Worm (Caenorhabditis elegans) whole organism, L4 larva: ENCODE measurements around the gene F49F1.15.

Source experiments
- F26F4.8 ChIP-seq: fragments of 200-800 bp; sonication (Bioruptor generic); conservative IDR thresholded peaks from 2 replicates; pipeline ENCODE4 v1.3.6; 2022; ENCODE audit warnings: missing genetic modification characterization, missing compliant biosample characterization
- F44E2.7 ChIP-seq: fragments of 200-800 bp; sonication (Bioruptor generic); IDR thresholded peaks from 2 replicates; pipeline ENCODE4 v2.1.2; 2022; ENCODE audit warnings: missing genetic modification characterization, missing compliant biosample characterization
- F49E8.2 ChIP-seq: sonication (generic microtip); optimal IDR thresholded peaks from 2 replicates; lab custom pipeline; 2016; ENCODE audit warnings: missing compliant biosample characterization, mild to moderate bottlenecking, missing genetic modification characterization, borderline replicate concordance
- T26A8.4 ChIP-seq: fragments of 200-800 bp; sonication (Bioruptor generic); IDR thresholded peaks from 2 replicates; pipeline ENCODE4 v1.3.6; 2022; ENCODE audit warnings: missing genetic modification characterization, missing compliant biosample characterization
- Y105C5A.15 ChIP-seq: fragments of 200-800 bp; sonication (Bioruptor generic); IDR thresholded peaks from 2 replicates; pipeline ENCODE4 v1.3.6; 2022; ENCODE audit warnings: missing genetic modification characterization, missing compliant biosample characterization
- aha-1 ChIP-seq: fragments of 150-350 bp; peaks from one replicate; lab custom pipeline; 2014; ENCODE audit warnings: missing biosample characterization, missing genetic modification characterization
- attf-4 ChIP-seq: sonication (generic microtip); optimal IDR thresholded peaks from 3 replicates; lab custom pipeline; 2017; ENCODE audit warnings: missing biosample characterization, missing genetic modification characterization
- ceh-44 ChIP-seq: fragments of 200-800 bp; sonication (Bioruptor generic); IDR thresholded peaks from 2 replicates; pipeline ENCODE4 v1.3.6; 2022; ENCODE audit warnings: missing genetic modification reagents, missing genetic modification characterization, missing compliant biosample characterization
- ceh-62 ChIP-seq: sonication (generic microtip); optimal IDR thresholded peaks from 2 replicates; lab custom pipeline; 2017; ENCODE audit warnings: missing biosample characterization, missing genetic modification characterization
- ceh-82 ChIP-seq: sonication (generic microtip); optimal IDR thresholded peaks from 2 replicates; lab custom pipeline; 2017; ENCODE audit warnings: missing biosample characterization, missing genetic modification characterization
- cey-2 ChIP-seq: sonication (generic microtip); optimal IDR thresholded peaks from 3 replicates; lab custom pipeline; 2017; ENCODE audit warnings: missing genetic modification characterization, mild to moderate bottlenecking, missing compliant biosample characterization, antibody characterized with exemption, borderline replicate concordance; ENCODE audit not compliant: insufficient read depth
- daf-8 ChIP-seq: fragments of 200-800 bp; sonication (Bioruptor generic); IDR thresholded peaks from 2 replicates; pipeline ENCODE4 v1.3.6; 2022; ENCODE audit warnings: missing genetic modification characterization, missing compliant biosample characterization
- dmd-6 ChIP-seq: fragments of 200-800 bp; sonication (Bioruptor generic); IDR thresholded peaks from 2 replicates; pipeline ENCODE4 v1.3.6; 2022; ENCODE audit warnings: missing genetic modification reagents, missing genetic modification characterization, missing compliant biosample characterization
- dve-1 ChIP-seq: sonication (generic microtip); optimal IDR thresholded peaks from 2 replicates; lab custom pipeline; 2017; ENCODE audit warnings: antibody characterized with exemption, mild to moderate bottlenecking, missing genetic modification characterization, missing compliant biosample characterization; ENCODE audit not compliant: insufficient read depth
- egl-27 ChIP-seq: sonication (generic microtip); optimal IDR thresholded peaks from 3 replicates; lab custom pipeline; 2017; ENCODE audit warnings: missing biosample characterization, missing genetic modification reagents, missing genetic modification characterization
- hlh-11 ChIP-seq: fragments of 200-800 bp; sonication (Bioruptor generic); optimal IDR thresholded peaks from 2 replicates; lab custom pipeline; 2018; ENCODE audit warnings: mild to moderate bottlenecking, missing genetic modification characterization, missing compliant biosample characterization
- hlh-30 ChIP-seq: sonication (generic microtip); optimal IDR thresholded peaks from 2 replicates; lab custom pipeline; 2017; ENCODE audit warnings: antibody characterized with exemption, mild to moderate bottlenecking, missing genetic modification characterization, missing compliant biosample characterization; ENCODE audit not compliant: insufficient read depth
- lim-7 ChIP-seq: fragments of 200-800 bp; sonication (Bioruptor generic); IDR thresholded peaks from 2 replicates; pipeline ENCODE4 v1.3.6; 2022; ENCODE audit warnings: missing genetic modification characterization, missing compliant biosample characterization
- lin-1 ChIP-seq: fragments of 200-800 bp; sonication (Bioruptor generic); IDR thresholded peaks from 2 replicates; pipeline ENCODE4 v1.3.6; 2022; ENCODE audit warnings: missing genetic modification reagents, missing genetic modification characterization, missing compliant biosample characterization
- lin-29 ChIP-seq: fragments of 200-800 bp; sonication (Bioruptor generic); IDR thresholded peaks from 2 replicates; pipeline ENCODE4 v1.3.6; 2022; ENCODE audit warnings: missing genetic modification reagents, missing genetic modification characterization, missing compliant biosample characterization
- madf-5 ChIP-seq, 2 experiments: fragments of 200-800 bp; sonication (Bioruptor generic); IDR thresholded peaks; 2 replicates each; pipeline ENCODE4 v1.3.6; 2022; ENCODE audit warnings: missing compliant biosample characterization in 2 of 2, missing genetic modification characterization in 2 of 2
- mep-1 ChIP-seq: fragments of 150-350 bp; sonication (generic microtip); optimal IDR thresholded peaks from 3 replicates; lab custom pipeline; 2014; ENCODE audit warnings: missing biosample characterization, missing genetic modification characterization
- mxl-2 ChIP-seq: fragments of 200-800 bp; sonication (Bioruptor generic); conservative IDR thresholded peaks from 2 replicates; pipeline ENCODE4 v1.3.6; 2022; ENCODE audit warnings: missing genetic modification reagents, missing genetic modification characterization, missing compliant biosample characterization
- nhr-25 ChIP-seq: sonication (generic microtip); optimal IDR thresholded peaks from 2 replicates; lab custom pipeline; 2017; ENCODE audit warnings: missing genetic modification characterization, mild to moderate bottlenecking, missing compliant biosample characterization, antibody characterized with exemption, moderate library complexity, borderline replicate concordance; ENCODE audit not compliant: insufficient read depth
- nhr-28 ChIP-seq: fragments of 150-350 bp; optimal IDR thresholded peaks from 2 replicates; lab custom pipeline; 2014; ENCODE audit warnings: missing biosample characterization, missing genetic modification characterization
- nhr-6 ChIP-seq: fragments of 150-350 bp; optimal IDR thresholded peaks from 2 replicates; lab custom pipeline; 2014; ENCODE audit warnings: missing biosample characterization, missing genetic modification characterization
- nhr-77 ChIP-seq: fragments of 150-350 bp; optimal IDR thresholded peaks from 2 replicates; lab custom pipeline; 2014; ENCODE audit warnings: missing biosample characterization, missing genetic modification characterization
- php-3 ChIP-seq: fragments of 200-800 bp; sonication (Bioruptor generic); IDR thresholded peaks from 2 replicates; pipeline ENCODE4 v1.3.6; 2022; ENCODE audit warnings: missing genetic modification reagents, missing genetic modification characterization, missing compliant biosample characterization
- pqm-1 ChIP-seq: sonication (generic microtip); optimal IDR thresholded peaks from 2 replicates; lab custom pipeline; 2017; ENCODE audit warnings: missing biosample characterization, missing genetic modification characterization
- sdz-12 ChIP-seq: fragments of 200-800 bp; sonication (Bioruptor generic); optimal IDR thresholded peaks from 2 replicates; lab custom pipeline; 2018; ENCODE audit warnings: mild to moderate bottlenecking, missing genetic modification characterization, missing compliant biosample characterization
- skn-1 ChIP-seq: fragments of 150-350 bp; optimal IDR thresholded peaks from 2 replicates; lab custom pipeline; 2014; ENCODE audit warnings: missing biosample characterization, missing genetic modification characterization
- snpc-1.2 ChIP-seq: fragments of 200-800 bp; sonication (Bioruptor generic); IDR thresholded peaks from 2 replicates; pipeline ENCODE4 v1.3.6; 2022; ENCODE audit warnings: missing genetic modification reagents, missing genetic modification characterization, missing compliant biosample characterization
- snpc-4 ChIP-seq: fragments of 150-350 bp; optimal IDR thresholded peaks from 2 replicates; lab custom pipeline; 2014; ENCODE audit warnings: missing biosample characterization, missing genetic modification characterization
- tag-97 ChIP-seq: fragments of 200-800 bp; sonication (Bioruptor generic); IDR thresholded peaks from 2 replicates; pipeline ENCODE4 v1.3.6; 2022; ENCODE audit warnings: missing genetic modification characterization, missing compliant biosample characterization
- tra-1 ChIP-seq: fragments of 200-800 bp; sonication (Bioruptor generic); IDR thresholded peaks from 2 replicates; pipeline ENCODE4 v1.3.6; 2022; ENCODE audit warnings: missing genetic modification reagents, missing genetic modification characterization, missing compliant biosample characterization
- unc-62 ChIP-seq, 3 experiments: fragments of 150-350 bp in 1 of 3; sonication (generic microtip); optimal IDR thresholded peaks in 2 of 3; peaks in 1 of 3; 1 replicate in 1 of 3; 2 replicates in 2 of 3; lab custom pipeline; 2014 to 2017; ENCODE audit warnings: missing biosample characterization in 3 of 3, missing genetic modification characterization in 3 of 3, missing genetic modification reagents in 3 of 3, missing genotype in 1 of 3
- vab-7 ChIP-seq: fragments of 200-800 bp; sonication (Bioruptor generic); IDR thresholded peaks from 2 replicates; pipeline ENCODE4 v1.3.6; 2022; ENCODE audit warnings: missing genetic modification reagents, missing genetic modification characterization, missing compliant biosample characterization
- zag-1 ChIP-seq: fragments of 150-350 bp; optimal IDR thresholded peaks from 2 replicates; lab custom pipeline; 2014; ENCODE audit warnings: missing biosample characterization, missing genetic modification characterization
- zfp-2 ChIP-seq: sonication (generic microtip); optimal IDR thresholded peaks from 2 replicates; lab custom pipeline; 2016; ENCODE audit warnings: mild to moderate bottlenecking, missing genetic modification characterization, missing compliant biosample characterization

The F49F1.15 gene

ce11 chrIV:4152143-4152542 lies 37.7 kb upstream of the F49F1.15 start, which contains the start of the genes K08D10.10 and R07C12.1:
K08D10.10 (plus strand) TSS chrIV:4152235.
R07C12.1 (plus strand) TSS chrIV:4152456.
- no peak for TF ChIP-seq attf-4 (tag; lab: Kevin White, UChicago)
- TF ChIP-seq madf-5 (GFP tag; IDR thresholded peaks at IDR 0.05; lab: Robert Waterston, UW), result no peak
- no peak for TF ChIP-seq F26F4.8 (GFP tag; lab: Robert Waterston, UW)
- peak; percentile 1 for TF ChIP-seq hlh-11 (tag; lab: Kevin White, UChicago)
- no peak for TF ChIP-seq lin-29 (GFP tag; lab: Robert Waterston, UW)
- TF ChIP-seq nhr-28 (tag; lab: Kevin White, UChicago), result peak; percentile 14
- TF ChIP-seq mxl-2 (GFP tag; lab: Robert Waterston, UW), result no peak
- peak; percentile 6 for TF ChIP-seq pqm-1
- no peak for TF ChIP-seq lin-1
- TF ChIP-seq tag-97 (GFP tag; lab: Robert Waterston, UW), result no peak
- TF ChIP-seq, all 104 proteins: peak for 3

DNA sequence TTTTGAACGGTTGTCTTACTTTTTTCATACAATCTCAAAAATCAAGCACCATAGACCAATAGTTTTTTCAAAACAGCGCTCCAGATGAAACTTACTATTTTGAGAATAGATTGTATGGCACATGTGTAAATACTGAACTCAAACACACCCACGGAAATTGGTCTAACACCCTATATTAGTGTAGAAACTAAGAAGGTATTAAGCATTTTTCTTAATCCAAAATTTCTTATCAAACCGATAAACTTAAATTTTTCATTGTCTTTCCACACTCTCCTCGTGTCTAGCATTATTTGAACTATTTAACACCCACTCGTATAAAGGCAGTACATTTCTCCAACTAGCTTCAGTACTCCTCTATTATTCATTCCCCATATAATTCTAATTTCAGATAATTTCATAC lies 35.7 kb upstream of the F49F1.15 start:
- no peak for TF ChIP-seq lim-7 (GFP tag; lab: Robert Waterston, UW)
- no peak for TF ChIP-seq snpc-4 (tag; lab: Kevin White, UChicago)
- TF ChIP-seq dmd-6, result peak; percentile 16; the same call in 1 of the 2 replicates
- TF ChIP-seq snpc-1.2 (GFP tag; lab: Robert Waterston, UW), result no peak
- TF ChIP-seq daf-8, result no peak
- no peak for TF ChIP-seq skn-1
- no peak for TF ChIP-seq cey-2 (tag; lab: Kevin White, UChicago)
- peak; percentile 27 for TF ChIP-seq pqm-1
- no peak for TF ChIP-seq tra-1 (GFP tag; lab: Robert Waterston, UW)
- TF ChIP-seq T26A8.4 (GFP tag; lab: Robert Waterston, UW), result no peak
- no peak for TF ChIP-seq nhr-6 (tag; lab: Kevin White, UChicago)
- TF ChIP-seq mep-1 (tag; lab: Kevin White, UChicago), result no peak
- TF ChIP-seq hlh-30 (tag; lab: Kevin White, UChicago), result no peak
- no peak for TF ChIP-seq zfp-2 (tag; lab: Kevin White, UChicago)
- TF ChIP-seq F44E2.7 (GFP tag; lab: Robert Waterston, UW), result no peak

DNA sequence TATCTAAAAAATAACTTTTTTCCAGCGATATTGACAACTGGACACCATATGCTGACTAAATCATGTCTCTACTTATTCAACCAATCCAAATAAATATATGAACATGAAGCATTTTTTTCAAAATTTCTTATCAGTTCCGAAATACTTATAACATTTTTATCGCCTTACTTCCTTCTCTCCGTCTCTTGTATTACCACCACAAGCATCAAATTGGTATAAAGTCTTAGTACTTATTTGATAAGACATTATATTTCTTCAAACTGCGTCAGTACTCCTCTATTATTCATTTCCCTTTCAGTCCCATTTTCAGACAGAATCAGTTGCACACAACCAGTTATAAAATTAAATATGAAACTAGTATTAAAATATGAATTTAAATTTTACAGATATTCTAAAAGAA lies 33.5 kb upstream of the F49F1.15 start:
- TF ChIP-seq Y105C5A.15 (no peak), ceh-44 (GFP tag; lab: Robert Waterston, UW) (no peak), nhr-77 (peak; percentile 75), vab-7 (GFP tag; lab: Robert Waterston, UW) (no peak), sdz-12 (GFP tag; lab: Kevin White, UChicago) (no peak), pqm-1 (peak; percentile 93), dve-1 (tag; lab: Kevin White, UChicago) (peak; percentile 40), egl-27 (tag; lab: Kevin White, UChicago) (no peak), dmd-6 (peak; percentile 70), php-3 (peak; percentile 62; the same call in 1 of the 2 replicates), nhr-28 (tag; lab: Kevin White, UChicago) (peak; percentile 76), nhr-25 (tag; lab: Kevin White, UChicago) (no peak), daf-8 (no peak), ceh-62 (tag; lab: Kevin White, UChicago) (no peak), unc-62 (GFP tag; optimal IDR thresholded peaks at IDR 0.05 in 1 of 2; lab: Kevin White, UChicago) (no peak), unc-62 (tag; optimal IDR thresholded peaks at IDR 0.05; lab: Kevin White, UChicago) (no peak), hlh-11 (tag; lab: Kevin White, UChicago) (peak; percentile 41), F49E8.2 (tag; lab: Kevin White, UChicago) (no peak), zag-1 (tag; lab: Kevin White, UChicago) (no peak), T26A8.4 (GFP tag; lab: Robert Waterston, UW) (no peak), ceh-82 (tag; lab: Kevin White, UChicago) (no peak), aha-1 (no peak), lin-1 (no peak; the same call in 1 of the 2 replicates)
